Fruit fly (Drosophila melanogaster) whole organism, prepupa: ENCODE data around the gene CG3769.

ENCODE experiments used
- Blimp-1 ChIP-seq: fragments of 200-800 bp; sonication (Bioruptor generic); optimal IDR thresholded peaks from 3 replicates; lab custom pipeline; 2017; ENCODE audit warnings: missing biosample characterization, missing genetic modification characterization, mild to moderate bottlenecking, moderate library complexity, missing genetic modification reagents
- CG11902 ChIP-seq: fragments of 200-800 bp; sonication (Bioruptor generic); optimal IDR thresholded peaks from 3 replicates; lab custom pipeline; 2016; ENCODE audit warnings: missing biosample characterization, missing genetic modification characterization
- Hr38 ChIP-seq: sonication (Bioruptor generic); optimal IDR thresholded peaks from 2 replicates; lab custom pipeline; 2016; ENCODE audit warnings: missing biosample characterization, missing genetic modification characterization

- TF ChIP-seq Hr38: no peak
- no peak for TF ChIP-seq Blimp-1
- no peak for TF ChIP-seq CG11902
Measured at dm6 chr2L:9420660-9421059, 14.5 kb upstream of the CG3769 start.
